Fruit fly (Drosophila melanogaster) whole organism, prepupa: ENCODE data around the gene Reph.

Experiments
- Blimp-1 ChIP-seq: fragments of 200-800 bp; sonication (Bioruptor generic); optimal IDR thresholded peaks from 3 replicates; lab custom pipeline; 2017; ENCODE audit warnings: missing biosample characterization, missing genetic modification characterization, mild to moderate bottlenecking, moderate library complexity, missing genetic modification reagents
- CG34406 ChIP-seq: fragments of 200-800 bp; sonication (Bioruptor generic); optimal IDR thresholded peaks from 3 replicates; lab custom pipeline; 2016; ENCODE audit warnings: missing biosample characterization, missing genetic modification characterization
- Eip93F ChIP-seq: fragments of 200-800 bp; sonication (Bioruptor generic); optimal IDR thresholded peaks from 2 replicates; lab custom pipeline; 2016; ENCODE audit warnings: missing biosample characterization, mild to moderate bottlenecking, missing genetic modification characterization
- Gug ChIP-seq: fragments of 200-800 bp; sonication (Bioruptor generic); IDR thresholded peaks from 2 replicates; pipeline ENCODE4 v1.3.6; 2022; ENCODE audit warnings: missing biosample characterization, missing genetic modification characterization
- acj6 ChIP-seq: fragments of 200-800 bp; sonication (Bioruptor generic); optimal IDR thresholded peaks from 3 replicates; lab custom pipeline; 2016; ENCODE audit warnings: missing biosample characterization, missing genetic modification characterization
- cyc ChIP-seq: fragments of 200-800 bp; sonication (Bioruptor generic); optimal IDR thresholded peaks from 3 replicates; lab custom pipeline; 2016; ENCODE audit warnings: missing biosample characterization, missing genetic modification characterization
- dac ChIP-seq: fragments of 200-800 bp; sonication (Bioruptor generic); optimal IDR thresholded peaks from 2 replicates; lab custom pipeline; 2017; ENCODE audit warnings: missing biosample characterization, mild to moderate bottlenecking, missing genetic modification characterization
- dsx ChIP-seq: fragments of 200-800 bp; optimal IDR thresholded peaks from 3 replicates; lab custom pipeline; 2019; ENCODE audit warnings: missing biosample characterization, mild to moderate bottlenecking, missing genetic modification characterization, moderate library complexity; ENCODE audit not compliant: poor library complexity, severe bottlenecking
- topi ChIP-seq: fragments of 200-800 bp; sonication (Bioruptor generic); optimal IDR thresholded peaks from 3 replicates; lab custom pipeline; 2016; ENCODE audit warnings: missing biosample characterization, missing genetic modification characterization

dm6 chr2L:3853507-3854030, 50.2 kb downstream of the Reph start:
- no peak for TF ChIP-seq Gug (GFP tag; lab: Robert Waterston, UW)
- TF ChIP-seq CG34406 (GFP tag; lab: Kevin White, UChicago): no peak
- no peak for TF ChIP-seq Blimp-1 (GFP tag; lab: Kevin White, UChicago)
- TF ChIP-seq dsx (GFP tag; lab: Kevin White, UChicago): no peak
- TF ChIP-seq dac (GFP tag; lab: Kevin White, UChicago): no peak
- no peak for TF ChIP-seq cyc (GFP tag; lab: Kevin White, UChicago)
- peak; percentile 16 for TF ChIP-seq acj6
- no peak for TF ChIP-seq topi
- no peak for TF ChIP-seq Eip93F (GFP tag; lab: Kevin White, UChicago)
